Fruit fly (Drosophila melanogaster) whole organism, pupa: ENCODE data around the gene CG44437.

Experiments used
- CG10348 ChIP-seq: fragments of 200-800 bp; sonication (Bioruptor generic); IDR thresholded peaks from 2 replicates; pipeline ENCODE4 v1.3.6; 2022; ENCODE audit warnings: missing biosample characterization, missing genetic modification characterization
- CG12605 ChIP-seq: fragments of 200-800 bp; sonication (Bioruptor generic); IDR thresholded peaks from 2 replicates; pipeline ENCODE4 v1.3.6; 2022; ENCODE audit warnings: missing biosample characterization, missing genetic modification characterization
- CG13204 ChIP-seq: fragments of 200-800 bp; sonication (Bioruptor generic); optimal IDR thresholded peaks from 2 replicates; lab custom pipeline; 2018; ENCODE audit warnings: missing biosample characterization, mild to moderate bottlenecking, missing genetic modification characterization, moderate library complexity
- CG14655 ChIP-seq: fragments of 200-800 bp; sonication (Bioruptor generic); optimal IDR thresholded peaks from 3 replicates; lab custom pipeline; 2017; ENCODE audit warnings: mild to moderate bottlenecking, missing biosample characterization, missing genetic modification reagents, missing genetic modification characterization
- CG15710 ChIP-seq: fragments of 200-800 bp; sonication (Bioruptor generic); optimal IDR thresholded peaks from 2 replicates; lab custom pipeline; 2018; ENCODE audit warnings: missing biosample characterization, mild to moderate bottlenecking, missing genetic modification characterization, moderate library complexity
- CG17806 ChIP-seq: fragments of 200-800 bp; sonication (Bioruptor generic); optimal IDR thresholded peaks from 2 replicates; lab custom pipeline; 2018; ENCODE audit warnings: missing biosample characterization, mild to moderate bottlenecking, missing genetic modification characterization, moderate library complexity
- CG32121 ChIP-seq: fragments of 200-800 bp; sonication (Bioruptor generic); IDR thresholded peaks from 2 replicates; pipeline ENCODE4 v1.3.6; 2022; ENCODE audit warnings: missing biosample characterization, missing genetic modification characterization
- CG34367 ChIP-seq: fragments of 200-800 bp; sonication (Bioruptor generic); optimal IDR thresholded peaks from 2 replicates; lab custom pipeline; 2018; ENCODE audit warnings: missing biosample characterization, mild to moderate bottlenecking, missing genetic modification characterization
- CG4496 ChIP-seq: fragments of 200-800 bp; sonication (Bioruptor generic); IDR thresholded peaks from 3 replicates; pipeline ENCODE4 v1.3.6; 2022; ENCODE audit warnings: missing biosample characterization, missing genetic modification characterization
- CG8159 ChIP-seq: fragments of 200-800 bp; sonication (Bioruptor generic); optimal IDR thresholded peaks from 3 replicates; lab custom pipeline; 2018; ENCODE audit warnings: missing biosample characterization, mild to moderate bottlenecking, missing genetic modification characterization, moderate library complexity
- CG8301 ChIP-seq: fragments of 200-800 bp; sonication (Bioruptor generic); optimal IDR thresholded peaks from 2 replicates; lab custom pipeline; 2018; ENCODE audit warnings: missing biosample characterization, mild to moderate bottlenecking, missing genetic modification characterization
- CG9948 ChIP-seq: fragments of 200-800 bp; sonication (Bioruptor generic); optimal IDR thresholded peaks from 2 replicates; lab custom pipeline; 2018; ENCODE audit warnings: missing biosample characterization, mild to moderate bottlenecking, missing genetic modification characterization, moderate library complexity
- D1 ChIP-seq: fragments of 200-800 bp; sonication (Bioruptor generic); optimal IDR thresholded peaks from 2 replicates; lab custom pipeline; 2018; ENCODE audit warnings: missing biosample characterization, mild to moderate bottlenecking, missing genetic modification characterization, moderate library complexity
- EcR ChIP-seq: fragments of 200-800 bp; sonication (Bioruptor generic); optimal IDR thresholded peaks from 3 replicates; lab custom pipeline; 2019; ENCODE audit warnings: missing biosample characterization, missing genetic modification characterization, mild to moderate bottlenecking, moderate library complexity, missing genetic modification reagents
- Ets98B ChIP-seq: fragments of 200-800 bp; sonication (Bioruptor generic); IDR thresholded peaks from 2 replicates; pipeline ENCODE4 v1.3.6; 2022; ENCODE audit warnings: missing biosample characterization, missing genetic modification characterization
- Pif1A ChIP-seq: fragments of 200-800 bp; sonication (Bioruptor generic); optimal IDR thresholded peaks from 3 replicates; lab custom pipeline; 2016; ENCODE audit warnings: missing biosample characterization, missing genetic modification characterization
- Pif1B ChIP-seq: fragments of 200-800 bp; sonication (Bioruptor generic); optimal IDR thresholded peaks from 3 replicates; lab custom pipeline; 2016; ENCODE audit warnings: missing biosample characterization, missing genetic modification characterization
- Snoo ChIP-seq: fragments of 200-800 bp; sonication (Bioruptor generic); optimal IDR thresholded peaks from 3 replicates; lab custom pipeline; 2017; ENCODE audit warnings: missing biosample characterization, mild to moderate bottlenecking, missing genetic modification characterization, inconsistent platforms
- fd96Ca ChIP-seq: fragments of 200-800 bp; sonication (Bioruptor generic); IDR thresholded peaks from 3 replicates; pipeline ENCODE4 v1.3.6; 2022; ENCODE audit warnings: missing biosample characterization, missing genetic modification characterization
- gl ChIP-seq: fragments of 200-800 bp; sonication (Bioruptor generic); optimal IDR thresholded peaks from 2 replicates; lab custom pipeline; 2018; ENCODE audit warnings: missing biosample characterization, mild to moderate bottlenecking, missing genetic modification characterization
- rn ChIP-seq: fragments of 200-800 bp; sonication (Bioruptor generic); IDR thresholded peaks from 2 replicates; pipeline ENCODE4 v1.3.6; 2022; ENCODE audit warnings: missing biosample characterization, missing genetic modification characterization

CG44437 gene

dm6 chrX:13177720-13178119 lies 24.3 kb downstream of the CG44437 start, which contains the start of gene CG32640:
Gene CG32640, plus strand, starts transcription at chrX:13178005.
- peak; percentile 46; the same call in 1 of the 3 replicates for TF ChIP-seq CG4496 (GFP tag; lab: Robert Waterston, UW)
- TF ChIP-seq CG12605 (GFP tag; lab: Robert Waterston, UW): 0 out of 2 replicates have a peak, but pooled peaks have one; percentile 10

- no peak for TF ChIP-seq CG32121 (GFP tag; lab: Robert Waterston, UW)
- TF ChIP-seq CG10348 (GFP tag; lab: Robert Waterston, UW): no peak
- TF ChIP-seq Ets98B (GFP tag; lab: Robert Waterston, UW): no peak
- no peak for TF ChIP-seq Pif1A (GFP tag; lab: Kevin White, UChicago)
- no peak for TF ChIP-seq fd96Ca (GFP tag; lab: Robert Waterston, UW)
- no peak for TF ChIP-seq CG34367
- TF ChIP-seq CG9948 (tag; lab: Kevin White, UChicago): no peak
- no peak for TF ChIP-seq CG15710 (tag; lab: Kevin White, UChicago)
- TF ChIP-seq CG12605 (GFP tag; lab: Robert Waterston, UW): no peak
- TF ChIP-seq Pif1B (GFP tag; lab: Kevin White, UChicago): no peak
- no peak for TF ChIP-seq CG13204 (GFP tag; lab: Kevin White, UChicago)
- no peak for TF ChIP-seq gl (tag; lab: Kevin White, UChicago)
Observed at dm6 chrX:13172865-13173264, 29.2 kb downstream of the CG44437 start.

dm6 chrX:13159481-13159880 lies 42.6 kb downstream of the CG44437 start, which contains the start of the genes Bap60 and CG12096:
Gene Bap60, minus strand, starts transcription at chrX:13159508.
Gene CG12096, plus strand, starts transcription at chrX:13159604.
- TF ChIP-seq CG13204 (GFP tag; lab: Kevin White, UChicago) (no peak), CG32121 (GFP tag; lab: Robert Waterston, UW) (0 out of 2 replicates have a peak, but pooled peaks have one; percentile 16), Ets98B (GFP tag; lab: Robert Waterston, UW) (no peak), CG4496 (GFP tag; lab: Robert Waterston, UW) (peak; percentile 73; the same call in 2 of the 3 replicates), CG9948 (tag; lab: Kevin White, UChicago) (peak; percentile 43), D1 (tag; lab: Kevin White, UChicago) (no peak), gl (tag; lab: Kevin White, UChicago) (peak; percentile 10), CG34367 (peak; percentile 54), CG8301 (tag; lab: Kevin White, UChicago) (no peak), CG14655 (GFP tag; lab: Kevin White, UChicago) (no peak), rn (GFP tag; lab: Robert Waterston, UW) (no peak), CG15710 (tag; lab: Kevin White, UChicago) (peak; percentile 75), CG17806 (tag; lab: Kevin White, UChicago) (peak; percentile 53), EcR (GFP tag; lab: Kevin White, UChicago) (no peak), CG12605 (GFP tag; lab: Robert Waterston, UW) (no peak), fd96Ca (GFP tag; lab: Robert Waterston, UW) (peak; percentile 77; the same call in 2 of the 3 replicates), CG10348 (GFP tag; lab: Robert Waterston, UW) (no peak), Snoo (tag; lab: Kevin White, UChicago) (peak; percentile 51), Pif1A (GFP tag; lab: Kevin White, UChicago) (no peak), Pif1B (GFP tag; lab: Kevin White, UChicago) (no peak), CG8159 (tag; lab: Kevin White, UChicago) (peak; percentile 68)

- TF ChIP-seq EcR (GFP tag; lab: Kevin White, UChicago) (peak; percentile 2), Ets98B (GFP tag; lab: Robert Waterston, UW) (no peak)
Observed at dm6 chrX:13154783-13155182, 47.3 kb downstream of the CG44437 start, which contains the start of the genes CG4318 and CG4332. Gene CG4318, minus strand, starts transcription at chrX:13154924. Gene CG4332, plus strand, starts transcription at chrX:13155038.
